Worm (Caenorhabditis elegans): ENCODE results near the gene srg-33.

Gene srg-33

ce11 chrV:8247311-8248105 is 44.4 kb upstream of the srg-33 start:
- TF ChIP-seq mxl-1 (tag; optimal IDR thresholded peaks at IDR 0.05): peak; percentile 42
- TF ChIP-seq hlh-26 (GFP tag; conservative IDR thresholded peaks at IDR 0.05): no peak
- no peak for TF ChIP-seq F22D6.2 (tag; optimal IDR thresholded peaks at IDR 0.05)
- peak; percentile 88 for TF ChIP-seq tbp1 (GFP tag; optimal IDR thresholded peaks at IDR 0.05)
- peak; percentile 99 for TF ChIP-seq snpc-1.1 (tag; optimal IDR thresholded peaks at IDR 0.05; ENCODE audit: insufficient read depth)
- no peak for TF ChIP-seq T26A5.8 (tag; optimal IDR thresholded peaks at IDR 0.05)
- peak; percentile 80 for TF ChIP-seq ekl-4 (GFP tag; IDR thresholded peaks at IDR 0.05)
- TF ChIP-seq nhr-27 (tag; optimal IDR thresholded peaks at IDR 0.05): no peak
- no peak for TF ChIP-seq bed-1 (GFP tag; IDR thresholded peaks at IDR 0.05)
- peak; percentile 46 for TF ChIP-seq ztf-3 (GFP tag; optimal IDR thresholded peaks at IDR 0.05)
- peak; percentile 91 for TF ChIP-seq hsf-1 (GFP tag; IDR thresholded peaks at IDR 0.05)
- TF ChIP-seq F57C9.4 (tag; optimal IDR thresholded peaks at IDR 0.05): no peak
- no peak for TF ChIP-seq sea-2 (GFP tag; IDR thresholded peaks at IDR 0.05)
- no peak for TF ChIP-seq ccch-3 (GFP tag; optimal IDR thresholded peaks at IDR 0.05)
- TF ChIP-seq C17E4.6 (GFP tag; IDR thresholded peaks at IDR 0.05): peak; percentile 70
- TF ChIP-seq dox-1 (GFP tag; IDR thresholded peaks at IDR 0.05): peak; percentile 84; the same call in 1 of the 2 replicates
- TF ChIP-seq madf-8 (GFP tag; conservative IDR thresholded peaks at IDR 0.05): peak; percentile 53
- peak; percentile 64 for TF ChIP-seq F33H1.4 (GFP tag; IDR thresholded peaks at IDR 0.05)
- TF ChIP-seq lin-40 (tag; optimal IDR thresholded peaks at IDR 0.05): peak; percentile 43
- no peak for TF ChIP-seq cebp-2 (GFP tag; IDR thresholded peaks at IDR 0.05)
- TF ChIP-seq D2030.7 (GFP tag; IDR thresholded peaks at IDR 0.05): peak; percentile 96
- peak; percentile 97 for TF ChIP-seq snpc-1.3 (tag; optimal IDR thresholded peaks at IDR 0.05; ENCODE audit: insufficient read depth)
- peak; percentile 11 for TF ChIP-seq somi-1 (GFP tag; optimal IDR thresholded peaks at IDR 0.05)
- TF ChIP-seq ZK185.1 (tag; optimal IDR thresholded peaks at IDR 0.05; ENCODE audit: poor library complexity, severe bottlenecking): peak; percentile 39
- no peak for TF ChIP-seq ceh-79 (tag; optimal IDR thresholded peaks at IDR 0.05)
- TF ChIP-seq ztf-6 (GFP tag; IDR thresholded peaks at IDR 0.05): no peak
- TF ChIP-seq chd-7 (tag; optimal IDR thresholded peaks at IDR 0.05): no peak
- TF ChIP-seq tbx-9 (tag; optimal IDR thresholded peaks at IDR 0.05; ENCODE audit: borderline replicate concordance): no peak
- no peak for TF ChIP-seq let-526 (GFP tag; IDR thresholded peaks at IDR 0.05)
- peak; percentile 98 for TF ChIP-seq pbrm-1 (GFP tag; IDR thresholded peaks at IDR 0.05)
- TF ChIP-seq sdz-38 (tag; optimal IDR thresholded peaks at IDR 0.05): no peak
- TF ChIP-seq ceh-91 (GFP tag; IDR thresholded peaks at IDR 0.05): 0 out of 2 replicates have a peak, but pooled peaks have one; percentile 24
- no peak for TF ChIP-seq F10E7.11 (tag; optimal IDR thresholded peaks at IDR 0.05)
- TF ChIP-seq attf-6 (GFP tag; IDR thresholded peaks at IDR 0.05): peak; percentile 94
- TF ChIP-seq ceh-27 (GFP tag; optimal IDR thresholded peaks at IDR 0.05): peak; percentile 42
- no peak for TF ChIP-seq Y53F4B.3 (GFP tag; IDR thresholded peaks at IDR 0.05)
- TF ChIP-seq F52B5.7 (tag; optimal IDR thresholded peaks at IDR 0.05): no peak
- peak; percentile 86 for TF ChIP-seq F23B12.7 (tag; optimal IDR thresholded peaks at IDR 0.05; ENCODE audit: insufficient read depth)
- no peak for TF ChIP-seq lsy-27 (tag; optimal IDR thresholded peaks at IDR 0.05; ENCODE audit: borderline replicate concordance, insufficient read depth)
- peak; percentile 72 for TF ChIP-seq unc-130 (GFP tag; optimal IDR thresholded peaks at IDR 0.05)
- TF ChIP-seq K12H6.12 (tag; optimal IDR thresholded peaks at IDR 0.05): no peak
- peak; percentile 60; the same call in 1 of the 2 replicates for TF ChIP-seq ceh-100 (GFP tag; IDR thresholded peaks at IDR 0.05)
- no peak for TF ChIP-seq zim-3 (tag; optimal IDR thresholded peaks at IDR 0.05)
- TF ChIP-seq akir-1 (GFP tag; optimal IDR thresholded peaks at IDR 0.05): no peak
- no peak for TF ChIP-seq attf-5 (GFP tag; optimal IDR thresholded peaks at IDR 0.05)
- TF ChIP-seq hmg-1.2 (GFP tag; IDR thresholded peaks at IDR 0.05): peak; percentile 90
- no peak for TF ChIP-seq sptf-2 (GFP tag; optimal IDR thresholded peaks at IDR 0.05)
